Worm (Caenorhabditis elegans): Measurements from ENCODE around the gene ZK1320.3.

ZK1320.3 gene

ce11 chrII:9644438-9644837 is 15.8 kb downstream of the ZK1320.3 start, which contains the start of gene fzr-1:
Gene fzr-1 (minus strand): TSS chrII:9644466.
- no peak for TF ChIP-seq unc-62 (GFP tag; optimal IDR thresholded peaks at IDR 0.05)

DNA sequence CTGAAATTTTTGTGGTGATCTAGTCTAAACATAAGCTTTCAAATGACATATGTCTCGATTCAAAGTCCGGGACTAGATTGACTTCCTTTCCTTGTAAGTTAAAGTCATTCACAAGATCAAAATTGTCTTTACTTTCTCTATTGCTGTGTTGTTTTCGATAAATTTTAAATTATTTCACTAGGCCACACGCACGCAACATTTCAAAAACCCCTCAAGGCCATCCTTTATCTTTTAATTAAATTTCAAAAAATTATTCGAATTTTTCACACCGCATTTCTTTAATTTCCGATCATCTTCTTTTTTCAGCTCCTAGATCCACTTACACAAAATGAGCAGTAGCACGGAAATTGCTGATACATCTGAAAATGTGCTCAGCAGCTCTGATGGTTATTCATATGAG is 23.9 kb downstream of the ZK1320.3 start, which contains the start of gene ZK1307.7:
TSS of gene ZK1307.7 (plus strand) at position 301 of the 400 bp plus-strand sequence.
- no peak for TF ChIP-seq unc-62 (GFP tag; optimal IDR thresholded peaks at IDR 0.05)

ce11 chrII:9625930-9626329 is 34.3 kb downstream of the ZK1320.3 start:
- TF ChIP-seq unc-62 (GFP tag; optimal IDR thresholded peaks at IDR 0.05) = no peak

DNA sequence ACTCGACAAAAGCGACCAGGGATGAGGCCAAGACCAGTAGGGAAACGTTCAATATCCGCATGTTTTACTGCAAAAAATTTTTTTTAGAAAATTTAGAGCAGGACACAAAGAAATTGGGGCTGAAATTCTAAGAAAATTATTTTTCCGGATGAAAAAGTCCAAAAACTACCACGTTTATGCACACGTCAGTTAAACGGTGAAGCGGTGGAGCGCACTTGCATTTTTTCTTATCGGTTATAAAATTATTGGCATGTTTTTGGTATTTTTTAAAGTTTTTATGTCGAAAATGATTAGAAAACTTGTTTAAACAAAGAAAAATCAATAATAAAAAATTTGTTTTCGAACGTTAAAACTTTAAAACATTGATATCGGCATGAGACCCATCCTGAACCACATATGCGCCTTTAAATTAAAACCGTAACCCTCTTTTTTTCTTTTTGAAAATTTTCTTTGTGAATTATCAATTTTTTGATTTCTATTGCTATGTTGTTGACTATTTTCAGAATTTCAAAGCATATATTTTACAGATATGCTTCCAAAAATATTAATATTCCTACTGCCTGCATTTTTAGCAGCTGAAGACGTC is 36.0 kb downstream of the ZK1320.3 start, which contains the start of the genes dnj-20 and ZK1307.8:
TSS of gene dnj-20 (minus strand) at position 67 of the 586 bp plus-strand sequence.
TSS of gene ZK1307.8 (plus strand) at position 504 of the 586 bp plus-strand sequence.
- TF ChIP-seq unc-62 (GFP tag; optimal IDR thresholded peaks at IDR 0.05) = no peak

DNA sequence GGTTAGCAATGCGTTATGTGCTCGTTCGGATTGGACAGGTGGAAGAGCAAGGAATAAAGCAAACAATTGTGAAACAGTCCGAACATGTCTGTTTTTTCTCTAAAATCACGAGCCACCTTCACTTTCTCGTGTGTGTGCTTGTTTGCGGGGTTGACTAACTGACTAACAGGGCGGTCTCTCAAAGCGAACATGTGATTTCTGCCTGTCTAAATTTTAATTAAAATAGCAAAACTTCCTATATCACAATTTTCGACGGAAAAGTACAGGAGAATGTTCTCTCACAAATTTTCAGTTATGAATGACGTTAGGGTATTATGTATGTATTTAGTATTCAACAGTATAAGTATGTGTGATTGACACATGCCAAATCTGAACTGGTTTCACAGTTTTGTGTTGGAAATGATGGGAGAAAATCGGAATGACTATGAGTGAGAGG is 38.3 kb downstream of the ZK1320.3 start:
- TF ChIP-seq unc-62 (GFP tag; optimal IDR thresholded peaks at IDR 0.05) = no peak

- no peak for TF ChIP-seq unc-62 (GFP tag; optimal IDR thresholded peaks at IDR 0.05)
Measured at ce11 chrII:9621121-9621520, 39.1 kb downstream of the ZK1320.3 start.

DNA sequence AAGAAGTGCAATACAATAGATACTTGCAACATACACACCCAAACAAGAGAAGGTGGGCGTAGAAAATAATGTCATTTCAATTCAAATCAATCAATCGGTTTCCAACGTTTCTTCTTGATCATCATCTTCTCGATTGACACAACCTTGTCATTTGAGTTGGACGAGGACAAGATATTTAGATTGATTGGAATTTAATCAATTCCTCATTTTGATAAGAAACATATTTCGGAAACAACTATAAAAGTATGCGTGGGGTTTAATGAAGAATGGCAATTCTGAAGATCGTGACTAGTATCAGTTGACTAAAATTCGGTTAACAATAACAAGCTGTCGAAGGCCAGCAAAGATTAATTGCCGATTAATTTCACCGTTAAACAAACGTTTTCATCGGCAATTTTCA is 39.6 kb downstream of the ZK1320.3 start:
- no peak for TF ChIP-seq unc-62 (GFP tag; optimal IDR thresholded peaks at IDR 0.05)

- no peak for TF ChIP-seq unc-62 (GFP tag; optimal IDR thresholded peaks at IDR 0.05)
Measured at ce11 chrII:9619995-9620535, 40.2 kb downstream of the ZK1320.3 start.

DNA sequence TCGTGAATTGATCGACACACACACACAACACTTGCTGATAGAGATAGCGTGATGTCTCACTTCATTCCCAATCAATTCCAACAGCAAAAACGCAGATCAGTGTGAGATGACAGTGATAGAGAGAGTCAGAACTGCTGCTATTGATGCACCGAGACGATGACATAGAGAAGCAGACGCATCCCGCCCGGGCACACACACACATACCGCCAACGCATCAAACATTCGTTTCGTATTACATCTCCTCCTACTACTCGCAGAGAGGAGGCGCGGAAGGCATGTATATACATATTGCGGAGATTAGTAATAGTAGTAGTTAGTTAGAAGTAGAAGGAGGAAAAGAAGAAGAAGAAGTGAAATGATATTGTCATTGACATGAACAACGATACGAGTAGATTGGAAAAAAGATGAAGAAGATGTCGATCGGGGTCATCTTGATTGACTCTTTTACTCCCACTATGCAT is 40.8 kb downstream of the ZK1320.3 start:
- TF ChIP-seq unc-62 (GFP tag; optimal IDR thresholded peaks at IDR 0.05) = no peak

DNA sequence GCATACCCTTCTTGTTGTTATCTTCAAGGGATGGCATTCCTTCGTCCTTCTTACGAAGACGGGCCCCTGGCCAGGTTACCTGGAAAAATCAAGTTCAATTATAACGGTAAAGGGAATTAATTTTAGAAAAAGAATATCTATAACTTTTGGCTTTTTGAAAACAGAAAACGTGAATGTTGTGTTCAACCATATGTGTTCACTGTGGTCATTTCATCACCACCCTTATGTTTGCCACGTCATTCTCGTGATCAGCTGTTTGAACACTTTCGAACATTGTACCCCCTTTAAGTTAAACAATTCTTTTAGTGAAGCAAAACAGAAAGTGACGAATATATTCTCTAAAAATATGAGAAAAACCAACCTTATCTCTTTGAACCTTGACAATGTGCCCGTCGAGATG is 41.5 kb downstream of the ZK1320.3 start:
- TF ChIP-seq unc-62 (GFP tag; optimal IDR thresholded peaks at IDR 0.05) = no peak

ce11 chrII:9617902-9618245 is 42.3 kb downstream of the ZK1320.3 start:
- TF ChIP-seq unc-62 (GFP tag; optimal IDR thresholded peaks at IDR 0.05) = no peak

ce11 chrII:9617039-9617901 is 42.9 kb downstream of the ZK1320.3 start, which contains the start of gene hal-3:
Gene hal-3 (minus strand): TSS chrII:9617125.
- no peak for TF ChIP-seq unc-62 (GFP tag; optimal IDR thresholded peaks at IDR 0.05)

DNA sequence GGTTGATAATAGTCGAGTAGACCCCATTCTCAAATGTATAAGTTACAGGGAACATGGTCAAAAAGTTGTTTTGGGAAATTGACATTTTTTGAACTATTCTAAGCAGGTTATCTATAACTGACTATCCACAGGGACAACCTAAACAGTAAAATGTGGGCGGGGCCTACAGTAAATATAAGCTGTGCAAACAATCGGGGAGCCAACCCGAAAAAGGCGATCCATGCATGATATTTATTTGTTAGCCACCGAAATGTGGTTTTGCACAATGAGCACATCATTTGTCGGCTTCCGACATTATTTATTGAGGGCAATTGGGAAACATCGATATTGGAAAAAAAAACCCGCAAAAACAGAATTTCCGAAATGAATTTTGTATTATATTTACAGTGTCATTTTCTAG is 45.5 kb downstream of the ZK1320.3 start, which contains the start of gene hlh-6:
TSS of gene hlh-6 (minus strand) at position 101 of the 400 bp plus-strand sequence.
- no peak for TF ChIP-seq unc-62 (GFP tag; optimal IDR thresholded peaks at IDR 0.05)

- no peak for TF ChIP-seq unc-62 (GFP tag; optimal IDR thresholded peaks at IDR 0.05)
Measured at ce11 chrII:9611347-9611923, 48.8 kb downstream of the ZK1320.3 start, which contains the start of the genes T15H9.5 and T15H9.4. Gene T15H9.5 (minus strand): TSS chrII:9611447. Gene T15H9.4 (plus strand): TSS chrII:9611873.

DNA sequence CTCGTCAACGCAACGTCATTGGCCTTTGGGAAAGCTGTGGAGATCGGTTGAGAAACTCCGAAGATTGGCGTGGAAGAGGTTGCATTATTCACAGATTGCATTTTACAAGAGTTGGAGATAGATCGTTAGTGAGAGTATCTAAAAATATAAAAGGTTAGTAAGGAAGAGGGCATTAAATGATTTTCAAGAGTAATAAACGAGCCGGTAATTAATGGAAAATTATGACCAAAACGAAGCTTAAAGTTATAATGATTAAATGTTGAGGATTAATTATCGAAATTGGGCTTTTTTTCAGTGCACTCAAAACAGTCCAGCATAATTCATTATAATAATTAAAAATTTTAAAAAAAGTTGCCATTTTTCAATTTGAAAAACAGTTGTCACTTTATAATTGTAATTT is 50.9 kb downstream of the ZK1320.3 start, which contains the start of gene pap-2:
TSS of gene pap-2 (minus strand) at position 101 of the 400 bp plus-strand sequence.
- no peak for TF ChIP-seq unc-62 (GFP tag; optimal IDR thresholded peaks at IDR 0.05)

Data from whole organism, dauer.